Worm (Caenorhabditis elegans): ENCODE data around the gene C05D9.9.

Gene C05D9.9

ce11 chrX:1093154-1093553, 30.9 kb downstream of the C05D9.9 start (continued):
- TF ChIP-seq elt-3 (tag; optimal IDR thresholded peaks at IDR 0.05) (peak in 2 of 6 experiments; percentile 56 to 84), nhr-47 (tag; optimal IDR thresholded peaks at IDR 0.05) (peak; percentile 90), efl-1 (optimal IDR thresholded peaks at IDR 0.05) (peak; percentile 65 to 77), efl-1 (GFP tag; optimal IDR thresholded peaks at IDR 0.05 in 1 of 2) (peak; percentile 35 to 95), nhr-20 (tag; optimal IDR thresholded peaks at IDR 0.05) (peak; percentile 95), C34B4.2 (tag; optimal IDR thresholded peaks at IDR 0.05) (no peak), C04F5.9 (tag; optimal IDR thresholded peaks at IDR 0.05) (peak; percentile 63), mep-1 (tag; optimal IDR thresholded peaks at IDR 0.05) (peak; percentile 95), lsy-2 (tag; optimal IDR thresholded peaks at IDR 0.05) (peak; percentile 78 to 90), lin-39 (tag; optimal IDR thresholded peaks at IDR 0.05) (peak; percentile 39)

ce11 chrX:1089676-1090075, 34.4 kb downstream of the C05D9.9 start:
- TF ChIP-seq efl-1 (optimal IDR thresholded peaks at IDR 0.05): no peak
- peak in 1 of 2 experiments; percentile 36 for TF ChIP-seq efl-1 (GFP tag; optimal IDR thresholded peaks at IDR 0.05 in 1 of 2)
- no peak for TF ChIP-seq lin-14 (GFP tag; optimal IDR thresholded peaks at IDR 0.05)

ce11 chrX:1089133-1089532, 34.9 kb downstream of the C05D9.9 start:
- TF ChIP-seq ama-1 (optimal IDR thresholded peaks at IDR 0.05) (no peak), efl-1 (optimal IDR thresholded peaks at IDR 0.05) (no peak), efl-1 (GFP tag; optimal IDR thresholded peaks at IDR 0.05 in 1 of 2) (no peak), nhr-11 (tag; optimal IDR thresholded peaks at IDR 0.05) (no peak), ceh-82 (tag; optimal IDR thresholded peaks at IDR 0.05) (no peak), isw-1 (GFP tag; IDR thresholded peaks at IDR 0.05) (no peak), efl-3 (GFP tag; optimal IDR thresholded peaks at IDR 0.05) (no peak), mdl-1 (tag; optimal IDR thresholded peaks at IDR 0.05) (no peak), dpl-1 (GFP tag; optimal IDR thresholded peaks at IDR 0.05) (no peak)

- TF ChIP-seq mab-9 (GFP tag; IDR thresholded peaks at IDR 0.05) (no peak), nhr-20 (tag; optimal IDR thresholded peaks at IDR 0.05) (no peak), hpl-2 (GFP tag; optimal IDR thresholded peaks at IDR 0.05) (no peak), nhr-237 (tag; optimal IDR thresholded peaks at IDR 0.05) (no peak), snpc-4 (tag; optimal IDR thresholded peaks at IDR 0.05) (no peak), nhr-12 (tag; optimal IDR thresholded peaks at IDR 0.05) (no peak), fkh-4 (tag; optimal IDR thresholded peaks at IDR 0.05; ENCODE audit: borderline replicate concordance) (no peak), ama-1 (optimal IDR thresholded peaks at IDR 0.05) (no peak), ceh-82 (tag; optimal IDR thresholded peaks at IDR 0.05) (no peak)
These were observed 36.0 kb downstream of the C05D9.9 start, which contains the start of gene rei-2 for ce11 chrX:1088048-1088447. Gene rei-2, minus strand, starts transcription at chrX:1088148.

- TF ChIP-seq zip-4 (GFP tag; optimal IDR thresholded peaks at IDR 0.05) (peak; percentile 38), Y116A8C.19 (tag; optimal IDR thresholded peaks at IDR 0.05; ENCODE audit: borderline replicate concordance) (no peak), skn-1 (tag; optimal IDR thresholded peaks at IDR 0.05) (peak; percentile 57), mdl-1 (tag; optimal IDR thresholded peaks at IDR 0.05) (no peak), lin-14 (GFP tag; optimal IDR thresholded peaks at IDR 0.05) (peak; percentile 22), fkh-4 (tag; optimal IDR thresholded peaks at IDR 0.05; ENCODE audit: borderline replicate concordance) (peak; percentile 93), dsc-1 (tag; optimal IDR thresholded peaks at IDR 0.05) (peak; percentile 97), lsy-2 (tag; optimal IDR thresholded peaks at IDR 0.05) (peak in 1 of 2 experiments; percentile 8)
These were observed 37.6 kb downstream of the C05D9.9 start for ce11 chrX:1086406-1086897.

ce11 chrX:1085000-1085399, 39.0 kb downstream of the C05D9.9 start:
- TF ChIP-seq ces-1 (GFP tag; optimal IDR thresholded peaks at IDR 0.05) (no peak), elt-3 (tag; optimal IDR thresholded peaks at IDR 0.05) (no peak), egl-13 (tag; optimal IDR thresholded peaks at IDR 0.05) (no peak), ama-1 (optimal IDR thresholded peaks at IDR 0.05) (no peak), nhr-11 (tag; optimal IDR thresholded peaks at IDR 0.05) (no peak), unc-86 (tag; optimal IDR thresholded peaks at IDR 0.05) (no peak), nhr-90 (tag; optimal IDR thresholded peaks at IDR 0.05; ENCODE audit: poor library complexity) (no peak), nhr-20 (tag; optimal IDR thresholded peaks at IDR 0.05) (no peak), pqm-1 (tag; optimal IDR thresholded peaks at IDR 0.05) (no peak), ztf-11 (tag; optimal IDR thresholded peaks at IDR 0.05) (no peak), nhr-28 (tag; optimal IDR thresholded peaks at IDR 0.05) (no peak), zip-4 (GFP tag; optimal IDR thresholded peaks at IDR 0.05) (no peak), lin-39 (tag; optimal IDR thresholded peaks at IDR 0.05) (no peak), snu-23 (GFP tag; optimal IDR thresholded peaks at IDR 0.05) (no peak), dpl-1 (GFP tag; optimal IDR thresholded peaks at IDR 0.05) (no peak), nhr-77 (tag; optimal IDR thresholded peaks at IDR 0.05) (no peak)
